Worm (Caenorhabditis elegans): ENCODE results near the gene ttr-6.
A peak's percentile ranks its signal among the peaks of the same experiment; 100 is the strongest.

The ttr-6 gene

DNA sequence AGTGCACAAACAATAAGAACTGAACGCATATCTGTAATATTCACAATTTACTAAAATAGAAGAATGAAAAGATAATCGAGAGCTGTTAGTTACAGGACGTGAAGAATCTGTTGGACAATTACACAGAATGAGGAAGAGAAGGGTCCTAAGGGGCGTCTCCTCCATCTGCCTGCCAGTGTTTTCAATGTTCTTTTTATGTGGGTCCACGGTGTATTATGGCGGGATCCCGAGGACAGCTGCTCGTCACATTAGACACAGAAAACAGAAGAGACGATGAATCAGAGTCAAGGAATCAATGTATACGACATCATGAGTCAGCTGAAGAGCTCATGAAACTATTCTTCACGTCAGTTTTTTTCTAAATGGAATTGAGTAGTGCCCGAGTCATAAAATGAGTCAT, at the start of gene ttr-6:
Gene ttr-6 (minus strand): TSS at position 33 of the 400 bp plus-strand sequence.
- TF ChIP-seq chd-7 (tag; optimal IDR thresholded peaks at IDR 0.05) = no peak
- TF ChIP-seq B0035.1 (tag; optimal IDR thresholded peaks at IDR 0.05) = no peak
- no peak for TF ChIP-seq athp-1 (tag; optimal IDR thresholded peaks at IDR 0.05)
- no peak for TF ChIP-seq rcor-1 (GFP tag; IDR thresholded peaks at IDR 0.05)
- TF ChIP-seq ceh-79 (tag; optimal IDR thresholded peaks at IDR 0.05) = no peak
- no peak for TF ChIP-seq ceh-27 (GFP tag; optimal IDR thresholded peaks at IDR 0.05)
- TF ChIP-seq K12H6.12 (tag; optimal IDR thresholded peaks at IDR 0.05) = no peak
- TF ChIP-seq nhr-80 (tag; optimal IDR thresholded peaks at IDR 0.05) = no peak
- no peak for TF ChIP-seq unc-62 (GFP tag; optimal IDR thresholded peaks at IDR 0.05)

DNA sequence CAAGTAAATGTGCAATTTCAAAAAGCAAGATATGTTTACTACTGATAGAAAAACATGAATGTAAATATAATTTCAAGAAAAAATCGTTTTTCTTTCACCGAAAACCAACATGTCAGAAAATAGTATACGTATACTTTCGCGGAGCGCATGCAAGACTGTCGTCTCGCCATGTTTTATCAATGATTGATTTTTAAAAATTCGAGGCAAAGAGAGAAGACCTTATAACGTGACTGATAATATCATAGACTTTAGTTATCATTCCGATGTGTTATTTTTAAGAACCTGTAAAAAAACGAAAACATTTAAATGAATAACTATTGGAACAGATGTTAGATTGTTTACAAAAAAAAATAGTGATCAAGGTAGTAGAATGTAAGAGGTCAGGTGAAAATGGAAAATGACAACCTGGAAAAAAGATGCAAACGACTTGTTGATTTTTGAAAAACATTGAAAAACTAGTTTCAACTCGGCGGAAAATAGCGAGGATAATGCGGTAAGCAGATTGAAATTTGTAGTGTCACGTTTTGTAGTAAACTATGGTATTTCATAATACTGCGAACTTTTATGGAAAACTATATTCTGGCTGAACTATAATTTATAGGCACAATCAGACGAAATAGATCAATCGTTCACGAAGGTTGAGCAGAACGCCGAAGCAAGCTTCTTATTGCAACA, 49.6 kb upstream of the ttr-6 start:
- TF ChIP-seq cebp-1 (GFP tag; IDR thresholded peaks at IDR 0.05) (no peak), cebp-1 (tag; optimal IDR thresholded peaks at IDR 0.05) (peak; percentile 56), egl-44 (GFP tag; IDR thresholded peaks at IDR 0.05) (no peak), lin-35 (GFP tag; optimal IDR thresholded peaks at IDR 0.05) (no peak), nhr-80 (tag; optimal IDR thresholded peaks at IDR 0.05) (peak; percentile 56), ceh-91 (GFP tag; IDR thresholded peaks at IDR 0.05) (no peak), ztf-28 (GFP tag; IDR thresholded peaks at IDR 0.05) (no peak), F37B4.10 (GFP tag; IDR thresholded peaks at IDR 0.05) (no peak), lir-1 (GFP tag; conservative IDR thresholded peaks at IDR 0.05) (no peak), ztf-18 (tag; optimal IDR thresholded peaks at IDR 0.05) (no peak), xnd-1 (tag; optimal IDR thresholded peaks at IDR 0.05) (no peak), F57C9.4 (tag; optimal IDR thresholded peaks at IDR 0.05) (no peak)

DNA sequence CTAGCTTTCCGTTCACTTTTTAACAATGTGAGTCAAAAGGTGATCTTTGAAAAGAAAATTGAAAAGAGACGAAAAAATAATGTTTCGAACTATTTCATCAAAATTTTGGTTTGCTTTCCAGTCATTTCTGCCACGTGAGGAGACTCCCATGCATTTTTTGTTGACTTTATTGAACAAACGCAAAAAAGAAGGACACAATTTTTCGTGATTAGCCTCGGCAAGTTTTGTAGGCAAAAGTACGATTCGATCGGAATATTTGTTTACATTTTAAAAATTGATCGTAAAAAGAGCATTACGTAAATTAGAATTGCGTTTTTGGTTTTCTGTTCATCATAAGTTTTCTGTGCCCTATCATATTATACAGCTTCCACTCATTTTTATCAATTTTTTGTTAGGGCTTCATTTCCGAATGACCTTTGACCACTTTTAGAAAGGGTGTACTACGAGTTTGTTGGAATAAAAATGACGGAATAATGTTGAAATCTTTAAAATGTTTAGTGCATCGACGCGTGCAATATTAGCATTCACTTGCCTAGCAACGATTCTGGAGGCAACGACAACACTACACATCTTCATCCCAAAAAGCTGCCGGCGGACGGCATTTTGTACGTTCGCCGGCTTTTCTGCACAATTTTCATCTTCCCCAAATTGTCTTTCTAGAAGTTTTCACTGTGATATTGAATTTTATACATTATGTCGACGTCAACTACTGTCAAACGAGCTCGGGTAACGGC, 48.2 kb upstream of the ttr-6 start, which contains the start of gene C56E10.3:
Gene C56E10.3 (plus strand): TSS at position 684 of the 734 bp plus-strand sequence.
- no peak for TF ChIP-seq ceh-100 (GFP tag; IDR thresholded peaks at IDR 0.05)
- TF ChIP-seq akir-1 (GFP tag; optimal IDR thresholded peaks at IDR 0.05) = no peak
- peak; percentile 54; the same call in 1 of the 2 replicates for TF ChIP-seq cebp-1 (GFP tag; IDR thresholded peaks at IDR 0.05)
- peak; percentile 63 for TF ChIP-seq cebp-1 (tag; optimal IDR thresholded peaks at IDR 0.05)
- no peak for TF ChIP-seq F33H1.4 (GFP tag; IDR thresholded peaks at IDR 0.05)
- no peak for TF ChIP-seq ets-4 (GFP tag; optimal IDR thresholded peaks at IDR 0.05)
- no peak for TF ChIP-seq ztf-18 (tag; optimal IDR thresholded peaks at IDR 0.05)
- TF ChIP-seq T07F8.4 (tag; optimal IDR thresholded peaks at IDR 0.05) = no peak
- TF ChIP-seq nhr-80 (tag; optimal IDR thresholded peaks at IDR 0.05) = peak; percentile 56
- TF ChIP-seq egl-44 (GFP tag; IDR thresholded peaks at IDR 0.05) = no peak
- no peak for TF ChIP-seq zim-3 (tag; optimal IDR thresholded peaks at IDR 0.05)
- no peak for TF ChIP-seq aptf-3 (GFP tag; IDR thresholded peaks at IDR 0.05)
- TF ChIP-seq ceh-58 (GFP tag; IDR thresholded peaks at IDR 0.05) = no peak
- no peak for TF ChIP-seq madf-6 (GFP tag; IDR thresholded peaks at IDR 0.05)
- no peak for TF ChIP-seq C17E4.6 (GFP tag; IDR thresholded peaks at IDR 0.05)
- TF ChIP-seq chd-7 (tag; optimal IDR thresholded peaks at IDR 0.05) = no peak
- no peak for TF ChIP-seq hmg-20 (GFP tag; IDR thresholded peaks at IDR 0.05)
- TF ChIP-seq hrde-1 (tag; optimal IDR thresholded peaks at IDR 0.05; ENCODE audit: borderline replicate concordance) = no peak
- no peak for TF ChIP-seq him-1 (tag; optimal IDR thresholded peaks at IDR 0.05)
- no peak for TF ChIP-seq ama-1 (optimal IDR thresholded peaks at IDR 0.05)
- TF ChIP-seq ama-1 (GFP tag; optimal IDR thresholded peaks at IDR 0.05) = no peak
- no peak for TF ChIP-seq B0019.2 (GFP tag; conservative IDR thresholded peaks at IDR 0.05)
- TF ChIP-seq pha-4 (tag; optimal IDR thresholded peaks at IDR 0.05) = peak; percentile 77
- TF ChIP-seq sea-2 (GFP tag; IDR thresholded peaks at IDR 0.05) = no peak

Data from whole organism, young adult.